Worm (Caenorhabditis elegans) whole organism, young adult: Measurements from ENCODE around the gene rml-3.

Experiments used
- B0019.2 ChIP-seq: fragments of 200-800 bp; sonication (Bioruptor generic); conservative IDR thresholded peaks from 2 replicates; pipeline ENCODE4 v1.3.6; 2022; ENCODE audit warnings: missing genetic modification reagents, missing genetic modification characterization, missing compliant biosample characterization
- B0261.1 ChIP-seq: sonication (generic microtip); optimal IDR thresholded peaks from 2 replicates; lab custom pipeline; 2016; ENCODE audit warnings: mild to moderate bottlenecking, missing genetic modification characterization, moderate library complexity, missing compliant biosample characterization
- F10E7.11 ChIP-seq: sonication (generic microtip); optimal IDR thresholded peaks from 2 replicates; lab custom pipeline; 2017; ENCODE audit warnings: mild to moderate bottlenecking, missing genetic modification characterization, moderate library complexity, missing compliant biosample characterization
- F22D6.2 ChIP-seq: sonication (generic microtip); optimal IDR thresholded peaks from 2 replicates; lab custom pipeline; 2016; ENCODE audit warnings: mild to moderate bottlenecking, missing genetic modification characterization, missing compliant biosample characterization
- F23B12.7 ChIP-seq: sonication (generic microtip); optimal IDR thresholded peaks from 2 replicates; lab custom pipeline; 2017; ENCODE audit warnings: missing genetic modification characterization, mild to moderate bottlenecking, missing compliant biosample characterization, antibody characterized with exemption, moderate library complexity; ENCODE audit not compliant: insufficient read depth
- F49E8.2 ChIP-seq: sonication (generic microtip); optimal IDR thresholded peaks from 3 replicates; lab custom pipeline; 2017; ENCODE audit warnings: missing genetic modification characterization, mild to moderate bottlenecking, missing compliant biosample characterization, antibody characterized with exemption, moderate library complexity; ENCODE audit not compliant: insufficient read depth
- F57A8.1 ChIP-seq: fragments of 200-800 bp; sonication (Bioruptor generic); optimal IDR thresholded peaks from 2 replicates; lab custom pipeline; 2018; ENCODE audit warnings: mild to moderate bottlenecking, missing genetic modification characterization, moderate library complexity, missing compliant biosample characterization
- F57C9.4 ChIP-seq: sonication (generic microtip); optimal IDR thresholded peaks from 2 replicates; lab custom pipeline; 2017; ENCODE audit warnings: mild to moderate bottlenecking, missing genetic modification characterization, missing compliant biosample characterization
- K11D2.4 ChIP-seq: fragments of 200-800 bp; sonication (Bioruptor generic); IDR thresholded peaks from 2 replicates; pipeline ENCODE4 v1.3.6; 2022; ENCODE audit warnings: missing genetic modification reagents, missing genetic modification characterization, missing compliant biosample characterization
- Y79H2A.3 ChIP-seq: fragments of 200-800 bp; sonication (Bioruptor generic); conservative IDR thresholded peaks from 2 replicates; pipeline ENCODE4 v1.3.6; 2022; ENCODE audit warnings: missing genetic modification reagents, missing genetic modification characterization, missing compliant biosample characterization
- aptf-3 ChIP-seq: fragments of 200-800 bp; sonication (Bioruptor generic); IDR thresholded peaks from 2 replicates; pipeline ENCODE4 v1.3.6; 2022; ENCODE audit warnings: missing genetic modification characterization, missing compliant biosample characterization
- atf-7 ChIP-seq: sonication (generic microtip); optimal IDR thresholded peaks from 2 replicates; lab custom pipeline; 2017; ENCODE audit warnings: mild to moderate bottlenecking, missing genetic modification characterization, missing compliant biosample characterization
- attf-6 ChIP-seq: fragments of 200-800 bp; sonication (Bioruptor generic); IDR thresholded peaks from 2 replicates; pipeline ENCODE4 v1.3.6; 2022; ENCODE audit warnings: missing genetic modification reagents, missing genetic modification characterization, missing compliant biosample characterization
- bed-1 ChIP-seq: fragments of 200-800 bp; sonication (Bioruptor generic); IDR thresholded peaks from 2 replicates; pipeline ENCODE4 v1.3.6; 2022; ENCODE audit warnings: missing genetic modification reagents, missing genetic modification characterization, missing compliant biosample characterization
- ccch-3 ChIP-seq: fragments of 200-800 bp; sonication (Bioruptor generic); optimal IDR thresholded peaks from 2 replicates; lab custom pipeline; 2018; ENCODE audit warnings: mild to moderate bottlenecking, missing genetic modification characterization, missing compliant biosample characterization
- cebp-1 ChIP-seq, 2 experiments: fragments of 200-800 bp in 1 of 2; sonication (Bioruptor generic) in 1 of 2; sonication (generic microtip) in 1 of 2; IDR thresholded peaks in 1 of 2; optimal IDR thresholded peaks in 1 of 2; 2 replicates each; pipeline versions ENCODE4 v1.3.6 to Lab custom; 2017 to 2022; ENCODE audit warnings: missing compliant biosample characterization in 2 of 2, missing genetic modification characterization in 2 of 2, mild to moderate bottlenecking in 1 of 2, missing genetic modification reagents in 1 of 2, moderate library complexity in 1 of 2
- ceh-27 ChIP-seq: fragments of 200-800 bp; sonication (Bioruptor generic); optimal IDR thresholded peaks from 2 replicates; lab custom pipeline; 2018; ENCODE audit warnings: mild to moderate bottlenecking, missing genetic modification characterization, moderate library complexity, missing compliant biosample characterization
- ceh-40 ChIP-seq: fragments of 200-800 bp; sonication (Bioruptor generic); IDR thresholded peaks from 2 replicates; pipeline ENCODE4 v1.3.6; 2022; ENCODE audit warnings: missing genetic modification characterization, missing compliant biosample characterization
- die-1 ChIP-seq: sonication (generic microtip); optimal IDR thresholded peaks from 2 replicates; lab custom pipeline; 2016; ENCODE audit warnings: missing genotype, mild to moderate bottlenecking, missing genetic modification characterization, missing compliant biosample characterization
- dpff-1 ChIP-seq: sonication (generic microtip); optimal IDR thresholded peaks from 2 replicates; lab custom pipeline; 2017; ENCODE audit warnings: mild to moderate bottlenecking, missing genetic modification characterization, missing compliant biosample characterization
- efl-1 ChIP-seq: fragments of 150-350 bp; optimal IDR thresholded peaks from 2 replicates; lab custom pipeline; 2014; ENCODE audit warnings: missing biosample characterization, missing genetic modification reagents, missing genetic modification characterization
- fkh-3 ChIP-seq: sonication (generic microtip); optimal IDR thresholded peaks from 2 replicates; lab custom pipeline; 2016; ENCODE audit warnings: mild to moderate bottlenecking, missing genetic modification characterization, missing compliant biosample characterization
- hlh-12 ChIP-seq: sonication (generic microtip); optimal IDR thresholded peaks from 2 replicates; lab custom pipeline; 2016; ENCODE audit warnings: missing genetic modification characterization, missing compliant biosample characterization
- let-526 ChIP-seq: fragments of 200-800 bp; sonication (Bioruptor generic); IDR thresholded peaks from 2 replicates; pipeline ENCODE4 v1.3.6; 2022; ENCODE audit warnings: missing genetic modification reagents, missing genetic modification characterization, missing compliant biosample characterization
- lin-40 ChIP-seq: sonication (generic microtip); optimal IDR thresholded peaks from 2 replicates; lab custom pipeline; 2016; ENCODE audit warnings: missing genetic modification characterization, mild to moderate bottlenecking, missing compliant biosample characterization, missing genotype, missing genetic modification reagents
- lsy-27 ChIP-seq: sonication (generic microtip); optimal IDR thresholded peaks from 2 replicates; lab custom pipeline; 2017; ENCODE audit warnings: missing genetic modification characterization, mild to moderate bottlenecking, missing compliant biosample characterization, antibody characterized with exemption, missing genotype, borderline replicate concordance; ENCODE audit not compliant: insufficient read depth
- madf-10 ChIP-seq: sonication (generic microtip); optimal IDR thresholded peaks from 2 replicates; lab custom pipeline; 2016; ENCODE audit warnings: mild to moderate bottlenecking, missing genetic modification characterization, missing compliant biosample characterization
- madf-8 ChIP-seq: fragments of 200-800 bp; sonication (Bioruptor generic); conservative IDR thresholded peaks from 2 replicates; pipeline ENCODE4 v1.3.6; 2022; ENCODE audit warnings: missing genetic modification reagents, missing genetic modification characterization, missing compliant biosample characterization
- mes-4 ChIP-seq: sonication (generic microtip); optimal IDR thresholded peaks from 2 replicates; lab custom pipeline; 2016; ENCODE audit warnings: missing genotype, missing genetic modification characterization, missing compliant biosample characterization
- mxl-1 ChIP-seq: sonication (generic microtip); optimal IDR thresholded peaks from 2 replicates; lab custom pipeline; 2016; ENCODE audit warnings: missing genetic modification characterization, missing compliant biosample characterization
- nfya-1 ChIP-seq: sonication (generic microtip); optimal IDR thresholded peaks from 2 replicates; lab custom pipeline; 2017; ENCODE audit warnings: antibody characterized with exemption, missing compliant biosample characterization, missing genetic modification characterization, borderline replicate concordance; ENCODE audit not compliant: insufficient read depth
- nfyb-1 ChIP-seq: fragments of 200-800 bp; sonication (Bioruptor generic); IDR thresholded peaks from 2 replicates; pipeline ENCODE4 v1.3.6; 2022; ENCODE audit warnings: missing genetic modification reagents, missing genetic modification characterization, missing compliant biosample characterization
- nhr-120 ChIP-seq: fragments of 200-800 bp; sonication (Bioruptor generic); IDR thresholded peaks from 2 replicates; pipeline ENCODE4 v1.3.6; 2022; ENCODE audit warnings: missing genetic modification characterization, missing compliant biosample characterization
- nhr-179 ChIP-seq: sonication (generic microtip); optimal IDR thresholded peaks from 2 replicates; lab custom pipeline; 2016; ENCODE audit warnings: mild to moderate bottlenecking, missing genetic modification characterization, missing compliant biosample characterization
- nhr-90 ChIP-seq: sonication (generic microtip); optimal IDR thresholded peaks from 2 replicates; lab custom pipeline; 2016; ENCODE audit warnings: missing genotype, mild to moderate bottlenecking, missing genetic modification characterization, missing compliant biosample characterization
- rcor-1 ChIP-seq: fragments of 200-800 bp; sonication (Bioruptor generic); IDR thresholded peaks from 2 replicates; pipeline ENCODE4 v1.3.6; 2022; ENCODE audit warnings: missing genetic modification reagents, missing genetic modification characterization, missing compliant biosample characterization
- rpc-1 ChIP-seq, 2 experiments: fragments of 150-350 bp in 1 of 2; sonication (generic microtip) in 1 of 2; optimal IDR thresholded peaks; 2 replicates each; lab custom pipeline; 2014 to 2018; ENCODE audit warnings: missing biosample characterization in 1 of 2, missing genetic modification characterization in 1 of 2, missing genetic modification reagents in 1 of 2, missing genotype in 1 of 2
- snpc-3.4 ChIP-seq: sonication (generic microtip); optimal IDR thresholded peaks from 2 replicates; lab custom pipeline; 2017; ENCODE audit warnings: missing genetic modification characterization, mild to moderate bottlenecking, missing compliant biosample characterization, antibody characterized with exemption, moderate library complexity, missing genotype, missing genetic modification reagents
- somi-1 ChIP-seq: fragments of 200-800 bp; sonication (Bioruptor generic); optimal IDR thresholded peaks from 2 replicates; lab custom pipeline; 2018; ENCODE audit warnings: mild to moderate bottlenecking, missing genetic modification characterization, missing compliant biosample characterization
- sptf-2 ChIP-seq: fragments of 200-800 bp; sonication (Bioruptor generic); optimal IDR thresholded peaks from 2 replicates; lab custom pipeline; 2018; ENCODE audit warnings: mild to moderate bottlenecking, missing genetic modification characterization, missing compliant biosample characterization
- tbx-9 ChIP-seq: sonication (generic microtip); optimal IDR thresholded peaks from 2 replicates; lab custom pipeline; 2016; ENCODE audit warnings: borderline replicate concordance, missing genetic modification characterization, inconsistent platforms, missing compliant biosample characterization
- tlf-1 ChIP-seq: fragments of 200-800 bp; sonication (Bioruptor generic); optimal IDR thresholded peaks from 2 replicates; lab custom pipeline; 2018; ENCODE audit warnings: mild to moderate bottlenecking, missing genetic modification characterization, missing compliant biosample characterization
- unc-62 ChIP-seq: fragments of 150-350 bp; optimal IDR thresholded peaks from 2 replicates; lab custom pipeline; 2014; ENCODE audit warnings: missing biosample characterization, missing genetic modification reagents, missing genetic modification characterization
- xnd-1 ChIP-seq: sonication (generic microtip); optimal IDR thresholded peaks from 2 replicates; lab custom pipeline; 2016; ENCODE audit warnings: missing genotype, missing genetic modification reagents, missing genetic modification characterization, missing compliant biosample characterization
- zim-3 ChIP-seq: sonication (generic microtip); optimal IDR thresholded peaks from 2 replicates; lab custom pipeline; 2017; ENCODE audit warnings: mild to moderate bottlenecking, missing genetic modification characterization, moderate library complexity, missing compliant biosample characterization
- ztf-22 ChIP-seq: fragments of 200-800 bp; sonication (Bioruptor generic); optimal IDR thresholded peaks from 2 replicates; lab custom pipeline; 2018; ENCODE audit warnings: mild to moderate bottlenecking, missing genetic modification characterization, moderate library complexity, missing compliant biosample characterization
- ztf-26 ChIP-seq: sonication (generic microtip); optimal IDR thresholded peaks from 2 replicates; lab custom pipeline; 2017; ENCODE audit warnings: missing genetic modification characterization, missing compliant biosample characterization

rml-3 gene

ce11 chrX:6219892-6220291 lies 19.0 kb downstream of the rml-3 start (continued):
- TF ChIP-seq ceh-27 = peak; percentile 62
- TF ChIP-seq rpc-1 (optimal IDR thresholded peaks at IDR 0.05; lab: Kevin White, UChicago) = peak; percentile 83
- peak; percentile 86 for TF ChIP-seq rpc-1 (tag; optimal IDR thresholded peaks at IDR 0.05; lab: Kevin White, UChicago)
- TF ChIP-seq fkh-3 (tag; lab: Kevin White, UChicago) = no peak
- TF ChIP-seq tlf-1 (GFP tag; lab: Kevin White, UChicago) = peak; percentile 32
- no peak for TF ChIP-seq tbx-9
- peak; percentile 51 for TF ChIP-seq mes-4 (tag; lab: Kevin White, UChicago)
- no peak for TF ChIP-seq Y79H2A.3 (GFP tag; lab: Robert Waterston, UW)
- TF ChIP-seq ztf-26 = peak; percentile 55
- peak; percentile 15 for TF ChIP-seq nhr-179
- TF ChIP-seq madf-10 (tag; lab: Kevin White, UChicago) = peak; percentile 57
- TF ChIP-seq nfya-1 = no peak
- peak; percentile 63 for TF ChIP-seq lin-40 (tag; lab: Kevin White, UChicago)
- no peak for TF ChIP-seq ccch-3 (GFP tag; lab: Kevin White, UChicago)
- no peak for TF ChIP-seq snpc-3.4
- TF ChIP-seq atf-7 (tag; lab: Kevin White, UChicago) = no peak
- TF ChIP-seq unc-62 (GFP tag; lab: Kevin White, UChicago) = no peak
- no peak for TF ChIP-seq rcor-1 (GFP tag; lab: Robert Waterston, UW)
- no peak for TF ChIP-seq F10E7.11
- no peak for TF ChIP-seq aptf-3
- TF ChIP-seq dpff-1 (tag; lab: Kevin White, UChicago) = no peak
- 0 out of 2 replicates have a peak, but pooled peaks have one; percentile 18 for TF ChIP-seq ceh-40 (GFP tag; lab: Robert Waterston, UW)
- 0 out of 2 replicates have a peak, but pooled peaks have one; percentile 54 for TF ChIP-seq B0019.2 (GFP tag; lab: Robert Waterston, UW)
- TF ChIP-seq mxl-1 (tag; lab: Kevin White, UChicago) = peak; percentile 43
- TF ChIP-seq somi-1 = peak; percentile 37
- TF ChIP-seq K11D2.4 (GFP tag; lab: Robert Waterston, UW) = 0 out of 2 replicates have a peak, but pooled peaks have one; percentile 18
- TF ChIP-seq sptf-2 = no peak
- peak; percentile 85 for TF ChIP-seq B0261.1 (tag; lab: Kevin White, UChicago)
- no peak for TF ChIP-seq F22D6.2 (tag; lab: Kevin White, UChicago)
- no peak for TF ChIP-seq F23B12.7 (tag; lab: Kevin White, UChicago)
- peak; percentile 85 for TF ChIP-seq nhr-90 (tag; lab: Kevin White, UChicago)
- TF ChIP-seq nfyb-1 (GFP tag; lab: Robert Waterston, UW) = 0 out of 2 replicates have a peak, but pooled peaks have one; percentile 57
- no peak for TF ChIP-seq hlh-12 (tag; lab: Kevin White, UChicago)
- no peak for TF ChIP-seq F49E8.2 (tag; lab: Kevin White, UChicago)
- 0 out of 2 replicates have a peak, but pooled peaks have one; percentile 22 for TF ChIP-seq let-526
- TF ChIP-seq madf-8 = no peak
- no peak for TF ChIP-seq ztf-22
- TF ChIP-seq zim-3 (tag; lab: Kevin White, UChicago) = peak; percentile 66
- 0 out of 2 replicates have a peak, but pooled peaks have one; percentile 64 for TF ChIP-seq bed-1 (GFP tag; lab: Robert Waterston, UW)
- no peak for TF ChIP-seq F57A8.1
- no peak for TF ChIP-seq xnd-1 (tag; lab: Kevin White, UChicago)
- no peak for TF ChIP-seq cebp-1 (GFP tag; IDR thresholded peaks at IDR 0.05; lab: Robert Waterston, UW)
- no peak for TF ChIP-seq cebp-1 (tag; optimal IDR thresholded peaks at IDR 0.05; lab: Kevin White, UChicago)
- TF ChIP-seq die-1 (tag; lab: Kevin White, UChicago) = peak; percentile 78
- no peak for TF ChIP-seq F57C9.4 (tag; lab: Kevin White, UChicago)
- no peak for TF ChIP-seq nhr-120 (GFP tag; lab: Robert Waterston, UW)
- TF ChIP-seq attf-6 (GFP tag; lab: Robert Waterston, UW) = no peak
- peak; percentile 57 for TF ChIP-seq lsy-27 (tag; lab: Kevin White, UChicago)
- TF ChIP-seq efl-1 (GFP tag; lab: Kevin White, UChicago) = no peak
